Worm (Caenorhabditis elegans): ENCODE data around the gene unc-79.

The unc-79 gene

DNA sequence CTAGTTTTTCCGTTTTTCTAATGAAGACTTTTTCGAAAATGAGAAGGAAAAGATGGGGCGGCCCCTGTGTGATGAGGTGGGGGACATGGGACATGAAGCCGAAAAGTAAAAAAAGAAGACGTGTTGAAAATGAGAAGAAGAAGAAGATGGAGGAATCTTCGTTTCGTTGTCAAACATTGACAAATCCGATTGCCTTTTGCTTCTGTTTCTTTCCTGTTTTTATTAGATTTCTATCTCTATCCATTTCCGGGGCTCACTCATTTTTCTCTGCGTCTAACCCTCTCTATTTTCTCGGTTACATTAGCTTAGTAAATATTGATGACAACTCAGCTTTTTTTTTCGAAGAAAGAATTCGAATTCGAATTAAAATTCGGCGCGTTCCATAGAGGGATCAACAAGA is 53.3 kb downstream of the unc-79 start:
- no peak for TF ChIP-seq nhr-237 (tag; optimal IDR thresholded peaks at IDR 0.05)
- no peak for TF ChIP-seq nhr-21 (tag; optimal IDR thresholded peaks at IDR 0.05)
- no peak for TF ChIP-seq blmp-1 (tag; optimal IDR thresholded peaks at IDR 0.05; ENCODE audit: insufficient read depth)
- no peak for TF ChIP-seq mdl-1 (tag; optimal IDR thresholded peaks at IDR 0.05)
- TF ChIP-seq ama-1 (optimal IDR thresholded peaks at IDR 0.05): no peak
- no peak for TF ChIP-seq ztf-11 (tag; optimal IDR thresholded peaks at IDR 0.05)
- no peak for TF ChIP-seq alr-1 (tag; optimal IDR thresholded peaks at IDR 0.05)
- no peak for TF ChIP-seq crh-2 (tag; optimal IDR thresholded peaks at IDR 0.05)
- no peak for TF ChIP-seq nhr-23 (tag; optimal IDR thresholded peaks at IDR 0.05)
- TF ChIP-seq ztf-4 (tag; optimal IDR thresholded peaks at IDR 0.05): no peak
- TF ChIP-seq ceh-16 (tag; optimal IDR thresholded peaks at IDR 0.05): no peak
- no peak for TF ChIP-seq ztf-1 (GFP tag; conservative IDR thresholded peaks at IDR 0.05)

DNA sequence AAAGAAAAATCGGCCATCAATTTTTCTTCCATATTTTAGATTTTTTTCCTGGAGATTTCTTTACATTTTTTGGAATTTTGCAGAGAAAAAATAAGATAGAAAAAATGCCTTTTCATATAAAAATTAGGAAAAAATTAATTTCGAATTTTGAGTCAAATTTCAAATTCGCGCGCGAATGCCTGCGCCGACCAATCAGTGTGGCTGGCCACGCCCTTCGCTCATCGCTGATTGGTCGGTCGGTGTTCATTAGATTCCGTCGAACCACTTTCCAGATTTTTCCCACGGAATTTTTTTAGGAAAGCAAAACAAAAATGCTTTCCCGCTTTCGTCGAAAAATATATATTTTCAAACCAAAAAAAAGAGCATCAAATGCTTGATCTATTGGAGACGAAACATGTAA is 54.0 kb downstream of the unc-79 start:
- TF ChIP-seq lin-13 (GFP tag; optimal IDR thresholded peaks at IDR 0.05): no peak
- no peak for TF ChIP-seq ztf-11 (tag; optimal IDR thresholded peaks at IDR 0.05)
- TF ChIP-seq nhr-6 (tag; optimal IDR thresholded peaks at IDR 0.05): no peak
- TF ChIP-seq gmeb-1 (tag; optimal IDR thresholded peaks at IDR 0.05): no peak
- no peak for TF ChIP-seq ceh-82 (tag; optimal IDR thresholded peaks at IDR 0.05)
- TF ChIP-seq nhr-77 (tag; optimal IDR thresholded peaks at IDR 0.05): no peak
- TF ChIP-seq F13H6.1 (tag; optimal IDR thresholded peaks at IDR 0.05): no peak
- no peak for TF ChIP-seq sem-4 (tag; optimal IDR thresholded peaks at IDR 0.05)
- no peak for TF ChIP-seq egl-27 (tag; optimal IDR thresholded peaks at IDR 0.05)
- TF ChIP-seq aly-2 (tag; optimal IDR thresholded peaks at IDR 0.05): no peak
- TF ChIP-seq nhr-10 (tag; optimal IDR thresholded peaks at IDR 0.05): no peak
- no peak for TF ChIP-seq Y55F3AM.14 (GFP tag; optimal IDR thresholded peaks at IDR 0.05)
- TF ChIP-seq peb-1 (tag; optimal IDR thresholded peaks at IDR 0.05): no peak

DNA sequence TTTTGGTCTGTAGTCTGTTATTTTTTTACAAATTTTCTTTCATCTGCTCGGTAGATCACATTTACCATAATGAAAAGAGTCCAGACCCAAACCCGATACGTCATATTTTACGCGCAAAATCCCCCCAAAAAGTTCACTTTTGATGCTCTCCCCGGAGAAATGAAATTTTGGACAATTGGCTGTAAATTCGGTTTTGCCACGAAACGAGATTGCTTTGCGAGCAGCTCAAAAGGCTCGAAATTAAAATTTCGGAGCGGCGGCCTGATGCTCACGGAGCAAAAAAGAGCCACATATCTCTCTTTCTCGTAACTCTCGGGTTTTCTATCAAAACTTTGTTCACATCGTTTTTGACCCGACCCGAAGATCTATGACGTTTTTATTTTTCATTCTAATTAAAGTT is 56.8 kb downstream of the unc-79 start:
- TF ChIP-seq ztf-11 (tag; optimal IDR thresholded peaks at IDR 0.05) (no peak), nhr-129 (tag; optimal IDR thresholded peaks at IDR 0.05) (no peak), mdl-1 (tag; optimal IDR thresholded peaks at IDR 0.05) (no peak), sem-4 (tag; optimal IDR thresholded peaks at IDR 0.05) (no peak), lin-11 (tag; optimal IDR thresholded peaks at IDR 0.05) (no peak)

DNA sequence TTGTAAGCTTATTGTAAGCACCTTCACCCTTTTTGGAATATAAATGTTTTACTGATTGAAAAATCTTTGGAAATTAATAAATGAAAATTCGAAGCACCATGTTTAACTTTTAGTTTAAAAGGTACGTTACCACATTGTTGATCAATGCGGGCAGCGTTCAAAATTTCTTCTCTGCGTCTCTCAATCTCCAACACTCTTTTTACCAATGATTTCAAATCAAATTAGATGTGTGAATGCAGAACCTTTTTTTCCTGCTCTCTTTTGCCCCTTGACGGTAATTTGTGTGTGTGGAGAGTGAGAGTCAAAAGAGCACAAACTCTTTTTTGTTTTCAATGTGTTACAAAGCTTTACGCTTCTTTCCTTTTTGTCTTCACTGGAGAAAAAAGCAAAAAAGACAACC is 57.5 kb downstream of the unc-79 start:
- TF ChIP-seq unc-39 (tag; optimal IDR thresholded peaks at IDR 0.05) (no peak), ama-1 (optimal IDR thresholded peaks at IDR 0.05) (no peak), sem-4 (tag; optimal IDR thresholded peaks at IDR 0.05) (no peak), blmp-1 (tag; optimal IDR thresholded peaks at IDR 0.05; ENCODE audit: insufficient read depth) (no peak), nhr-10 (tag; optimal IDR thresholded peaks at IDR 0.05) (no peak), nhr-12 (tag; optimal IDR thresholded peaks at IDR 0.05) (no peak), skn-1 (tag; optimal IDR thresholded peaks at IDR 0.05) (no peak), mdl-1 (tag; optimal IDR thresholded peaks at IDR 0.05) (no peak), lin-13 (GFP tag; optimal IDR thresholded peaks at IDR 0.05) (no peak), ceh-16 (tag; optimal IDR thresholded peaks at IDR 0.05) (no peak), alr-1 (tag; optimal IDR thresholded peaks at IDR 0.05) (no peak), lin-11 (tag; optimal IDR thresholded peaks at IDR 0.05) (no peak), ceh-82 (tag; optimal IDR thresholded peaks at IDR 0.05) (no peak)

DNA sequence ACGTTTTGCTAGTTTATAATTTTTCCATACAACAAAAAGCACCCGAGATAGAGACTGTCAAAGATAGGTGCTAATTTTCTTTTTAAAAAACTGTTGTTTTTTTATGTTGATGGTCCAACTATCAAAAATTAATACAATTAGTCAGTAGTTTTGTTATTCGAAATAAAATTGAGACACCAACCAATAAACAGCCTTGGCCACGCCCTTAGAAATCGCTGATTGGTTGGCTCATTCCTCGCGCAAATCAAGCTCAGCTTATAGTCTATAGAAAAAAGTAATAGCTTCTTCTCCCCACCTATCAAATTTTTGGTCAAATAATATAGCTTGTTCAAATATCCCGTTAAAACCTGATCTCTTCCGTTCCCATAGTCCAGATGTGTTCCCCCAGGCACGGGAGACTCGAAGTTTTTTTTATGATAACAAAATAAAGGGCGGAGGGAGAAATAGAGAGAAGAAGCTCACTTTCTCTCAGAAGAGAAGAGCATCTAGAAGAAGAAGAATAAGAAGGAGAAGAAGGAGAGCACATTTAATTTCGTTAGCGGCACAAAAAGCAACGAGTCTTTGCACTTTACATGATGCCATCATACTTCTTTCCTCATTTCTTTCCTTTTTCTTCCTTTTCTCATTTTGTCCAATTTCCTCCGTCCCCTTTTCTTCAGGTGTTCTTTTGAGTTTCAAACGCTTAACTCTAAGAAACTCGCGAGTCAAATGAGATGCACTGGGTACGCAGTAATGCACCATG is 65.6 kb downstream of the unc-79 start:
- TF ChIP-seq lsy-2 (tag; optimal IDR thresholded peaks at IDR 0.05): peak in 1 of 2 experiments; percentile 1
- peak; percentile 51 for TF ChIP-seq zag-1 (tag; optimal IDR thresholded peaks at IDR 0.05)
- no peak for TF ChIP-seq blmp-1 (tag; optimal IDR thresholded peaks at IDR 0.05; ENCODE audit: insufficient read depth)
- TF ChIP-seq lin-13 (GFP tag; optimal IDR thresholded peaks at IDR 0.05): no peak
